Worm (Caenorhabditis elegans) whole organism, young adult: Measurements from ENCODE around the gene exc-14.

Experiments used
- F57C9.4 ChIP-seq: sonication (generic microtip); optimal IDR thresholded peaks from 2 replicates; lab custom pipeline; 2017; ENCODE audit warnings: mild to moderate bottlenecking, missing genetic modification characterization, missing compliant biosample characterization
- K12H6.12 ChIP-seq: fragments of 200-800 bp; sonication (Bioruptor generic); optimal IDR thresholded peaks from 2 replicates; lab custom pipeline; 2018; ENCODE audit warnings: mild to moderate bottlenecking, missing genetic modification characterization, missing compliant biosample characterization
- T26A5.8 ChIP-seq: sonication (generic microtip); optimal IDR thresholded peaks from 2 replicates; lab custom pipeline; 2016; ENCODE audit warnings: missing genetic modification characterization, missing compliant biosample characterization
- Y56A3A.18 ChIP-seq: fragments of 200-800 bp; sonication (Bioruptor generic); IDR thresholded peaks from 2 replicates; pipeline ENCODE4 v1.3.6; 2022; ENCODE audit warnings: missing genetic modification reagents, missing genetic modification characterization, missing compliant biosample characterization
- Y95B8A.8 ChIP-seq: fragments of 200-800 bp; sonication (Bioruptor generic); IDR thresholded peaks from 2 replicates; pipeline ENCODE4 v1.3.6; 2022; ENCODE audit warnings: missing genetic modification reagents, missing genetic modification characterization, missing compliant biosample characterization
- ZK185.1 ChIP-seq: sonication (generic microtip); optimal IDR thresholded peaks from 2 replicates; lab custom pipeline; 2016; ENCODE audit warnings: mild to moderate bottlenecking, missing genetic modification characterization, missing compliant biosample characterization; ENCODE audit not compliant: poor library complexity, severe bottlenecking
- athp-1 ChIP-seq: sonication (generic microtip); optimal IDR thresholded peaks from 2 replicates; lab custom pipeline; 2017; ENCODE audit warnings: mild to moderate bottlenecking, missing genetic modification characterization, missing compliant biosample characterization
- attf-5 ChIP-seq: fragments of 200-800 bp; sonication (Bioruptor generic); optimal IDR thresholded peaks from 2 replicates; lab custom pipeline; 2018; ENCODE audit warnings: mild to moderate bottlenecking, missing genetic modification characterization, missing compliant biosample characterization
- cebp-1 ChIP-seq, 2 experiments: fragments of 200-800 bp in 1 of 2; sonication (Bioruptor generic) in 1 of 2; sonication (generic microtip) in 1 of 2; IDR thresholded peaks in 1 of 2; optimal IDR thresholded peaks in 1 of 2; 2 replicates each; pipeline versions ENCODE4 v1.3.6 to Lab custom; 2017 to 2022; ENCODE audit warnings: missing compliant biosample characterization in 2 of 2, missing genetic modification characterization in 2 of 2, mild to moderate bottlenecking in 1 of 2, missing genetic modification reagents in 1 of 2, moderate library complexity in 1 of 2
- ceh-40 ChIP-seq: fragments of 200-800 bp; sonication (Bioruptor generic); IDR thresholded peaks from 2 replicates; pipeline ENCODE4 v1.3.6; 2022; ENCODE audit warnings: missing genetic modification characterization, missing compliant biosample characterization
- egl-18 ChIP-seq: fragments of 200-800 bp; sonication (Bioruptor generic); IDR thresholded peaks from 2 replicates; pipeline ENCODE4 v1.3.6; 2022; ENCODE audit warnings: missing genetic modification reagents, missing genetic modification characterization, missing compliant biosample characterization
- hsf-1 ChIP-seq: fragments of 200-800 bp; sonication (Bioruptor generic); IDR thresholded peaks from 2 replicates; pipeline ENCODE4 v1.3.6; 2022; ENCODE audit warnings: missing genetic modification reagents, missing genetic modification characterization, missing compliant biosample characterization
- let-607 ChIP-seq, 2 experiments: fragments of 200-800 bp in 1 of 2; sonication (Bioruptor generic) in 1 of 2; sonication (generic microtip) in 1 of 2; optimal IDR thresholded peaks; 2 replicates each; lab custom pipeline; 2016 to 2018; ENCODE audit warnings: mild to moderate bottlenecking in 2 of 2, missing compliant biosample characterization in 2 of 2, missing genetic modification characterization in 2 of 2, moderate library complexity in 2 of 2, missing genotype in 1 of 2
- lin-26 ChIP-seq: fragments of 200-800 bp; sonication (Bioruptor generic); IDR thresholded peaks from 2 replicates; pipeline ENCODE4 v1.3.6; 2022; ENCODE audit warnings: missing genetic modification reagents, missing genetic modification characterization, missing compliant biosample characterization
- madf-10 ChIP-seq: sonication (generic microtip); optimal IDR thresholded peaks from 2 replicates; lab custom pipeline; 2016; ENCODE audit warnings: mild to moderate bottlenecking, missing genetic modification characterization, missing compliant biosample characterization
- madf-3 ChIP-seq: fragments of 200-800 bp; sonication (Bioruptor generic); IDR thresholded peaks from 2 replicates; pipeline ENCODE4 v1.3.6; 2022; ENCODE audit warnings: missing genetic modification reagents, missing genetic modification characterization, missing compliant biosample characterization
- madf-6 ChIP-seq: fragments of 200-800 bp; sonication (Bioruptor generic); IDR thresholded peaks from 2 replicates; pipeline ENCODE4 v1.3.6; 2022; ENCODE audit warnings: missing genetic modification reagents, missing genetic modification characterization, missing compliant biosample characterization
- nfya-1 ChIP-seq: sonication (generic microtip); optimal IDR thresholded peaks from 2 replicates; lab custom pipeline; 2017; ENCODE audit warnings: antibody characterized with exemption, missing compliant biosample characterization, missing genetic modification characterization, borderline replicate concordance; ENCODE audit not compliant: insufficient read depth
- nhr-80 ChIP-seq: sonication (generic microtip); optimal IDR thresholded peaks from 2 replicates; lab custom pipeline; 2016; ENCODE audit warnings: missing genetic modification characterization, missing compliant biosample characterization
- nhr-90 ChIP-seq: sonication (generic microtip); optimal IDR thresholded peaks from 2 replicates; lab custom pipeline; 2016; ENCODE audit warnings: missing genotype, mild to moderate bottlenecking, missing genetic modification characterization, missing compliant biosample characterization
- pha-4 ChIP-seq: fragments of 150-350 bp; sonication (generic microtip); optimal IDR thresholded peaks from 2 replicates; lab custom pipeline; 2014; ENCODE audit warnings: missing biosample characterization, missing genetic modification reagents, missing genetic modification characterization
- sea-2 ChIP-seq: fragments of 200-800 bp; sonication (Bioruptor generic); IDR thresholded peaks from 2 replicates; pipeline ENCODE4 v1.3.6; 2022; ENCODE audit warnings: missing genetic modification characterization, missing compliant biosample characterization
- snpc-1.1 ChIP-seq: sonication (generic microtip); optimal IDR thresholded peaks from 2 replicates; lab custom pipeline; 2017; ENCODE audit warnings: missing genetic modification characterization, mild to moderate bottlenecking, missing compliant biosample characterization, antibody characterized with exemption, moderate library complexity, missing genotype, missing genetic modification reagents; ENCODE audit not compliant: insufficient read depth
- snpc-3.4 ChIP-seq: sonication (generic microtip); optimal IDR thresholded peaks from 2 replicates; lab custom pipeline; 2017; ENCODE audit warnings: missing genetic modification characterization, mild to moderate bottlenecking, missing compliant biosample characterization, antibody characterized with exemption, moderate library complexity, missing genotype, missing genetic modification reagents
- somi-1 ChIP-seq: fragments of 200-800 bp; sonication (Bioruptor generic); optimal IDR thresholded peaks from 2 replicates; lab custom pipeline; 2018; ENCODE audit warnings: mild to moderate bottlenecking, missing genetic modification characterization, missing compliant biosample characterization
- tlf-1 ChIP-seq: fragments of 200-800 bp; sonication (Bioruptor generic); optimal IDR thresholded peaks from 2 replicates; lab custom pipeline; 2018; ENCODE audit warnings: mild to moderate bottlenecking, missing genetic modification characterization, missing compliant biosample characterization
- zfh-2 ChIP-seq: fragments of 200-800 bp; sonication (Bioruptor generic); conservative IDR thresholded peaks from 2 replicates; pipeline ENCODE4 v1.3.6; 2022; ENCODE audit warnings: missing genetic modification reagents, missing genetic modification characterization, missing compliant biosample characterization
- ztf-18 ChIP-seq: sonication (generic microtip); optimal IDR thresholded peaks from 2 replicates; lab custom pipeline; 2016; ENCODE audit warnings: missing genotype, mild to moderate bottlenecking, missing genetic modification characterization, missing compliant biosample characterization
- ztf-3 ChIP-seq: fragments of 200-800 bp; sonication (Bioruptor generic); optimal IDR thresholded peaks from 2 replicates; lab custom pipeline; 2018; ENCODE audit warnings: mild to moderate bottlenecking, missing genetic modification characterization, missing compliant biosample characterization

The exc-14 gene

ce11 chrV:5046103-5046502, at the start of gene exc-14:
TSS of gene exc-14 (minus strand) at chrV:5046203.
- TF ChIP-seq madf-6 (GFP tag; lab: Robert Waterston, UW), result no peak
- no peak for TF ChIP-seq ztf-3 (GFP tag; lab: Kevin White, UChicago)
- TF ChIP-seq tlf-1 (GFP tag; lab: Kevin White, UChicago), result no peak
- TF ChIP-seq sea-2 (GFP tag; lab: Robert Waterston, UW), result no peak
- TF ChIP-seq lin-26 (GFP tag; lab: Robert Waterston, UW), result no peak
- no peak for TF ChIP-seq somi-1
- no peak for TF ChIP-seq ceh-40
- TF ChIP-seq madf-3 (GFP tag; lab: Robert Waterston, UW), result no peak
- no peak for TF ChIP-seq athp-1
- TF ChIP-seq ZK185.1 (tag; lab: Kevin White, UChicago), result no peak
- no peak for TF ChIP-seq nfya-1 (tag; lab: Kevin White, UChicago)
- TF ChIP-seq zfh-2 (GFP tag; lab: Robert Waterston, UW), result no peak
- TF ChIP-seq egl-18 (GFP tag; lab: Robert Waterston, UW), result no peak
- no peak for TF ChIP-seq K12H6.12
- TF ChIP-seq let-607 (tag; optimal IDR thresholded peaks at IDR 0.05; lab: Kevin White, UChicago), result no peak
- TF ChIP-seq, all 124 proteins: peak for 0

ce11 chrV:5090386-5090785, 44.4 kb upstream of the exc-14 start:
- TF ChIP-seq pha-4 (tag; lab: Kevin White, UChicago) (no peak), Y56A3A.18 (no peak), snpc-3.4 (tag; lab: Kevin White, UChicago) (no peak), hsf-1 (GFP tag; lab: Robert Waterston, UW) (no peak), F57C9.4 (tag; lab: Kevin White, UChicago) (no peak), Y95B8A.8 (GFP tag; lab: Robert Waterston, UW) (no peak), snpc-1.1 (tag; lab: Kevin White, UChicago) (no peak)

- TF ChIP-seq madf-10 (tag; lab: Kevin White, UChicago) (no peak), nhr-90 (tag; lab: Kevin White, UChicago) (no peak)
- TF ChIP-seq, all 124 proteins: peak for 0
These were observed 43.6 kb upstream of the exc-14 start, which contains the start of gene glb-32 for ce11 chrV:5089497-5090134. TSS of gene glb-32 (minus strand) at chrV:5089547.

ce11 chrV:5088311-5088710, 42.3 kb upstream of the exc-14 start:
- TF ChIP-seq ztf-18 (tag; lab: Kevin White, UChicago) (no peak), zfh-2 (GFP tag; lab: Robert Waterston, UW) (peak; percentile 21; the same call in 1 of the 2 replicates), T26A5.8 (no peak)

ce11 chrV:5086919-5087404, 41.0 kb upstream of the exc-14 start, which contains the start of gene Y58A7A.5:
TSS of gene Y58A7A.5 (minus strand) at chrV:5086969.
- no peak for TF ChIP-seq madf-6 (GFP tag; lab: Robert Waterston, UW)
- peak; percentile 16 for TF ChIP-seq attf-5 (GFP tag; lab: Kevin White, UChicago)
- TF ChIP-seq nhr-80 (tag; lab: Kevin White, UChicago), result peak; percentile 9
- TF ChIP-seq cebp-1 (GFP tag; IDR thresholded peaks at IDR 0.05; lab: Robert Waterston, UW), result peak; percentile 94
- peak; percentile 99 for TF ChIP-seq cebp-1 (tag; optimal IDR thresholded peaks at IDR 0.05; lab: Kevin White, UChicago)
